Worm (Caenorhabditis elegans): ENCODE measurements around the gene fbxa-82.

The fbxa-82 gene

DNA sequence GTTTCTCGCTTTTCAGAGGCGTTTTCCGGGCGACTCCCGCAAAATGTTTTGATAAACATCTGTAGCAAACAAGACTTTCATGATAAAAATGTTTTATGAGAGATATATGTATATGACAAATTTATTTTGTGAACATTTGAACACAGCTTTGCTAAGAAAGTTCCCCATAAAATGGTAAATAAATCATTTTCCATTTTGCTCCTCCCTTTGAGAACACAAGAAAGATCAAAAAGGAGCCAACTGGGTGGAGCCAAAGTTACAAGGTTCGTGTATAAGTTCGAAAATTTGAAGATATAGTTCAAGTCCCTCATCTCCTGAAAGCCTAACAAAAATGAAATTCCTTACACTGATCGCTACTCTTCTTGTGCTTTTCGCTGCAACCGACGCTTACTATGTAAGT lies 38.1 kb upstream of the fbxa-82 start, which contains the start of gene C01G10.17 (continued):
- TF ChIP-seq dmd-8 (GFP tag; IDR thresholded peaks at IDR 0.05), result no peak

DNA sequence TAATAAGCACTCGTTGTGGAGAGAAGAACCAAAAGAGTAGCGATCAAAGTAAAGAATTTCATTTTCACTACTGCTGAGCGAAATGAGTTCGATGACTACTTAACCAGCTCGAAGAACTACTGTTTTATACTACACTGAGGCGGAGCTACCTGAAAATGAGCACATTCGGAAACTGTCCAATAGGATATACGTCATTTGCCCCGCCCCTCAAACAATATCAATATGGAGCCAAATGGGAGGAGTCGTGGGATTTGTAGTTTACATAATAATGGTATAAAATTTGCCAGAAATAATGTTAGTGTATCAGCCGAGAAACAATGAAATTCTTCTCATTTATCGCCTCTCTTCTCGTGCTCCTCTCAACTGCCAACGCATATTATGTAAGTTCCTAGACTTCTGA lies 37.1 kb upstream of the fbxa-82 start, which contains the start of the genes C01G10.5 and C01G10.4:
TSS of gene C01G10.5 (minus strand) at position 101 of the 400 bp plus-strand sequence.
TSS of gene C01G10.4 (plus strand) at position 303 of the 400 bp plus-strand sequence.
- TF ChIP-seq jun-1 (tag; optimal IDR thresholded peaks at IDR 0.05) (no peak), attf-4 (tag; optimal IDR thresholded peaks at IDR 0.05) (no peak), lin-1 (GFP tag; IDR thresholded peaks at IDR 0.05) (no peak), ztf-11 (tag; optimal IDR thresholded peaks at IDR 0.05) (no peak), Y48G9A.11 (GFP tag; IDR thresholded peaks at IDR 0.05) (no peak), skn-1 (tag; optimal IDR thresholded peaks at IDR 0.05) (no peak)

DNA sequence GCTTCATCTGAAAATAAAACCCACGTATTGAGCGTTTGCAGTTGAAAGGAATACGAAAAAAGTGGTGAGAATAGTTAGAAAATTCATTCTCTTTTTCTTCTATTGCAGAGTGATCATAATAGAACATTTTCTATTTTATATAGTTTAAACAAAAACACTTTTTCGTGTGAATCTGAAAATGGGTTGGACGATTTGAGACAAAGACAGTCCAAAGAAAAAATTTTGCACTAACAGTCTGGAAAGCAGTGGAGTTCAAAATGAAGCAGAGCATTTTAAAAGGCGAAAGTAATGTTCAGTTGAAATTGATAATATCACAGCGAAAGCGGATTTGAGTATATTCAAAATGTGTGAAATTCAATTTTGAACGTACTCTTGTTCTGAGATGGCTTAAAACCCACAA lies 36.3 kb upstream of the fbxa-82 start, which contains the start of gene C01G10.18:
TSS of gene C01G10.18 (minus strand) at position 101 of the 400 bp plus-strand sequence.
- TF ChIP-seq dve-1 (tag; optimal IDR thresholded peaks at IDR 0.05; ENCODE audit: insufficient read depth) (no peak), Y5F2A.4 (GFP tag; optimal IDR thresholded peaks at IDR 0.05) (no peak), daf-8 (GFP tag; IDR thresholded peaks at IDR 0.05) (no peak), lin-1 (GFP tag; IDR thresholded peaks at IDR 0.05) (no peak), rbr-2 (tag; optimal IDR thresholded peaks at IDR 0.05) (no peak), attf-4 (tag; optimal IDR thresholded peaks at IDR 0.05) (no peak), tag-97 (GFP tag; IDR thresholded peaks at IDR 0.05) (no peak)

DNA sequence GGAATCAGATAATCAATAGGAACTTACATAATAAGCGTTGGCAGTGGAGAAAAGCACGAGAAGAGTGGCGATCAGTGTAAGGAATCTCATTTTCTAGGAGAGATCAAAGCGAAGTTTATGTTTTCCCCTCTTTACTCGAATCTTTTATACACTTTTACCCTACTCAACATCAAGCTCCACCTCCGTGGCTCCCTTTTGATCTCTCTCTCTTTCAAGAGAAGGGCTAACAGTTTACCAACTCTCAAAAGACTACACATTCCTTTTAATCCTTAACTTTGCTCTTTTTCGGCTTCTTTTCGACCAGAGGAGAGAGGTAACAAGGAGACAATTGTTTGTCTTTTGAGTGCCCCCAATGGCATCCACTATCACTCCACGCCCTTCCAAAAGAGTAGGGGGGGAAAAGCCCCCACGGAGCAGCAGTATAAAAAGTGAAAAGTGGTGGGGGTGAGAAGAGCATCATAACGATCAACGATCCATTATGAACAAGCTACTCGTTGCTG lies 34.9 kb upstream of the fbxa-82 start, which contains the start of the genes C01G10.15 and C01G10.6:
TSS of gene C01G10.15 (minus strand) at position 101 of the 500 bp plus-strand sequence.
TSS of gene C01G10.6 (plus strand) at position 450 of the 500 bp plus-strand sequence.
- TF ChIP-seq ceh-44 (GFP tag; IDR thresholded peaks at IDR 0.05) (no peak), mes-2 (tag; optimal IDR thresholded peaks at IDR 0.05; ENCODE audit: poor library complexity, severe bottlenecking) (no peak), jun-1 (tag; optimal IDR thresholded peaks at IDR 0.05) (no peak), hlh-11 (tag; optimal IDR thresholded peaks at IDR 0.05) (no peak), egl-27 (tag; optimal IDR thresholded peaks at IDR 0.05) (no peak), dmd-9 (GFP tag; IDR thresholded peaks at IDR 0.05) (no peak), nhr-48 (tag; optimal IDR thresholded peaks at IDR 0.05) (no peak), ces-1 (GFP tag; optimal IDR thresholded peaks at IDR 0.05) (no peak), lin-15B (tag; optimal IDR thresholded peaks at IDR 0.05) (no peak), aha-1 (tag) (no peak), rbr-2 (tag; optimal IDR thresholded peaks at IDR 0.05) (no peak), saeg-2 (GFP tag; IDR thresholded peaks at IDR 0.05) (no peak)

DNA sequence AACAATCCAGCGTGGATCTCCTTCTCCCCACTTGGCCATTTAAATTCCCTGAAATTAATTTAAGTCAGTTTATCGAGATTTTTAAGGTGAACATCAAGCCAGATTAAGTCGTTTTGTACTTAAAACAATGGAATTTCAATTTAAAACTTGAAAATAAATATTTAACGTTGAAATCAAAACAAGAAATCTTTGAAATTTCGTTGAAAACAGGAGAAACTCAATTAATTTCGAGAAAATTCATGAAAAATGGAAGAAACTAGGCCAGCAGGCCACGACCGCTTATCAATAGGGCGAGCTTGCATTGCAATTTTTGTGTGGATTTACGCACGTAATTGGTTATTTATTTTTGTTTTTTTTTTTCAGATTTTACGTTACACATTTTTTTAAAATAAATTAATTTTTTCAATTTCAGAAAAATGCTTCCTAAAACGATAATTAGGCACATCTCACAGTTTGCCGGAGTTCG lies 33.0 kb upstream of the fbxa-82 start, which contains the start of the genes ahsa-1 and C01G10.7:
TSS of gene ahsa-1 (minus strand) at position 51 of the 466 bp plus-strand sequence.
TSS of gene C01G10.7 (plus strand) at position 413 of the 466 bp plus-strand sequence.
- TF ChIP-seq F26F4.8 (GFP tag; conservative IDR thresholded peaks at IDR 0.05) (no peak), nhr-42 (GFP tag; IDR thresholded peaks at IDR 0.05) (peak; percentile 46; the same call in 1 of the 2 replicates), zag-1 (tag; optimal IDR thresholded peaks at IDR 0.05) (no peak), dmd-6 (GFP tag; IDR thresholded peaks at IDR 0.05) (peak; percentile 86), zfp-3 (GFP tag; conservative IDR thresholded peaks at IDR 0.05) (0 out of 2 replicates have a peak, but pooled peaks have one; percentile 32), nhr-76 (tag; optimal IDR thresholded peaks at IDR 0.05) (no peak), daf-19 (GFP tag; conservative IDR thresholded peaks at IDR 0.05) (no peak), lin-13 (GFP tag; optimal IDR thresholded peaks at IDR 0.05) (peak; percentile 86), dve-1 (tag; optimal IDR thresholded peaks at IDR 0.05; ENCODE audit: insufficient read depth) (no peak), dmd-9 (GFP tag; IDR thresholded peaks at IDR 0.05) (peak; percentile 86), egl-43 (GFP tag; IDR thresholded peaks at IDR 0.05) (no peak), nhr-11 (tag; optimal IDR thresholded peaks at IDR 0.05) (peak; percentile 66), fos-1 (tag; optimal IDR thresholded peaks at IDR 0.05) (no peak), php-3 (GFP tag; IDR thresholded peaks at IDR 0.05) (no peak), Y105C5A.15 (GFP tag; IDR thresholded peaks at IDR 0.05) (no peak), pha-4 (GFP tag; IDR thresholded peaks at IDR 0.05) (peak; percentile 54; the same call in 1 of the 2 replicates), pha-4 (tag; optimal IDR thresholded peaks at IDR 0.05) (peak; percentile 97), F49E8.2 (tag; optimal IDR thresholded peaks at IDR 0.05; ENCODE audit: borderline replicate concordance) (peak; percentile 56), unc-39 (tag; optimal IDR thresholded peaks at IDR 0.05) (no peak), ztf-11 (tag; optimal IDR thresholded peaks at IDR 0.05) (no peak), ceh-44 (GFP tag; IDR thresholded peaks at IDR 0.05) (peak; percentile 72; the same call in 1 of the 2 replicates), T26A8.4 (GFP tag; IDR thresholded peaks at IDR 0.05) (peak; percentile 59; the same call in 1 of the 2 replicates), sdz-12 (GFP tag; optimal IDR thresholded peaks at IDR 0.05) (no peak), ceh-62 (tag; optimal IDR thresholded peaks at IDR 0.05) (no peak), jun-1 (tag; optimal IDR thresholded peaks at IDR 0.05) (no peak)

Measured in whole organism, L4 larva.